Worm (Caenorhabditis elegans) whole organism, L2 larva: ENCODE results near the gene K02D10.1.

Experiments used
- ZK546.5 ChIP-seq: sonication (generic microtip); optimal IDR thresholded peaks from 2 replicates; lab custom pipeline; 2017; ENCODE audit warnings: missing biosample characterization, missing genetic modification characterization
- ceh-16 ChIP-seq: fragments of 150-350 bp; optimal IDR thresholded peaks from 2 replicates; lab custom pipeline; 2014; ENCODE audit warnings: missing biosample characterization, missing genetic modification characterization
- dmd-4 ChIP-seq: sonication (generic microtip); optimal IDR thresholded peaks from 2 replicates; lab custom pipeline; 2017; ENCODE audit warnings: missing biosample characterization, missing genetic modification characterization
- fos-1 ChIP-seq: fragments of 150-350 bp; optimal IDR thresholded peaks from 2 replicates; lab custom pipeline; 2014; ENCODE audit warnings: missing biosample characterization, missing genetic modification characterization
- nhr-11 ChIP-seq: fragments of 150-350 bp; optimal IDR thresholded peaks from 2 replicates; lab custom pipeline; 2014; ENCODE audit warnings: missing biosample characterization, missing genetic modification characterization
- nhr-12 ChIP-seq: fragments of 150-350 bp; optimal IDR thresholded peaks from 2 replicates; lab custom pipeline; 2014; ENCODE audit warnings: missing biosample characterization, missing genetic modification characterization
- nhr-237 ChIP-seq: fragments of 150-350 bp; optimal IDR thresholded peaks from 2 replicates; lab custom pipeline; 2014; ENCODE audit warnings: missing biosample characterization, missing genetic modification characterization
- nhr-77 ChIP-seq: fragments of 150-350 bp; optimal IDR thresholded peaks from 2 replicates; lab custom pipeline; 2014; ENCODE audit warnings: missing biosample characterization, missing genetic modification characterization
- unc-39 ChIP-seq: fragments of 150-350 bp; optimal IDR thresholded peaks from 2 replicates; lab custom pipeline; 2014; ENCODE audit warnings: missing biosample characterization, missing genetic modification characterization
- unc-55 ChIP-seq: fragments of 150-350 bp; sonication (generic microtip); optimal IDR thresholded peaks from 3 replicates; lab custom pipeline; 2014; ENCODE audit warnings: missing biosample characterization, missing genetic modification reagents, missing genetic modification characterization
- ztf-4 ChIP-seq: fragments of 150-350 bp; optimal IDR thresholded peaks from 2 replicates; lab custom pipeline; 2014; ENCODE audit warnings: missing biosample characterization, missing genetic modification characterization

- TF ChIP-seq nhr-12 (tag; lab: Kevin White, UChicago) (no peak), ztf-4 (tag; lab: Kevin White, UChicago) (no peak), unc-55 (GFP tag; lab: Kevin White, UChicago) (no peak), fos-1 (tag; lab: Kevin White, UChicago) (no peak), nhr-77 (tag; lab: Kevin White, UChicago) (no peak), ceh-16 (tag; lab: Kevin White, UChicago) (no peak), nhr-237 (tag; lab: Kevin White, UChicago) (no peak), dmd-4 (no peak), unc-39 (tag; lab: Kevin White, UChicago) (no peak), ZK546.5 (tag; lab: Kevin White, UChicago) (no peak), nhr-11 (no peak)
Observed at ce11 chrIII:8771851-8772250, 2.5 kb downstream of the K02D10.1 start, which contains the start of gene K02D10.3.
